Fruit fly (Drosophila melanogaster) whole organism: ENCODE results near the gene Eig71Ek.

Experiments
- CG8478 ChIP-seq: fragments of >200 bp; optimal IDR thresholded peaks from 2 replicates; lab custom pipeline; 2018; ENCODE audit warnings: inconsistent platforms
- Dll ChIP-seq: fragments of >200 bp; optimal IDR thresholded peaks from 2 replicates; lab custom pipeline; 2017
- EcR ChIP-seq, 2 experiments: fragments of >200 bp; optimal IDR thresholded peaks; 2 replicates each; lab custom pipeline; 2017; ENCODE audit warnings: missing biosample characterization in 2 of 2, missing genetic modification characterization in 2 of 2, missing genetic modification reagents in 2 of 2
- pan ChIP-seq: fragments of >200 bp; optimal IDR thresholded peaks from 2 replicates; lab custom pipeline; 2017
- psq ChIP-seq: fragments of >200 bp; optimal IDR thresholded peaks from 2 replicates; lab custom pipeline; 2017
- usp ChIP-seq: fragments of >200 bp; optimal IDR thresholded peaks from 2 replicates; lab custom pipeline; 2017; ENCODE audit warnings: missing biosample characterization, missing genetic modification characterization, mixed read lengths

Eig71Ek gene

dm6 chr3L:15652154-15652553, 8.9 kb upstream of the Eig71Ek start, which contains the start of the genes Eig71Ec and Eig71Ed:
Eig71Ec (minus strand) TSS chr3L:15652254.
Eig71Ed (plus strand) TSS chr3L:15652537.
- TF ChIP-seq EcR (GFP tag; optimal IDR thresholded peaks at IDR 0.05; lab: Kevin White, UChicago): no peak
- TF ChIP-seq Dll: no peak
- no peak for TF ChIP-seq psq (lab: Kevin White, UChicago)
- no peak for TF ChIP-seq pan (lab: Kevin White, UChicago)
- no peak for TF ChIP-seq usp
- no peak for TF ChIP-seq CG8478 (lab: Kevin White, UChicago)

- TF ChIP-seq psq (lab: Kevin White, UChicago) (no peak), pan (lab: Kevin White, UChicago) (no peak), EcR (GFP tag; optimal IDR thresholded peaks at IDR 0.05; lab: Kevin White, UChicago) (no peak), Dll (no peak), CG8478 (lab: Kevin White, UChicago) (no peak), usp (no peak)
Observed at dm6 chr3L:15655910-15656309, 5.1 kb upstream of the Eig71Ek start, which contains the start of gene Eig71Ee. Eig71Ee (minus strand) TSS chr3L:15656010.

DNA sequence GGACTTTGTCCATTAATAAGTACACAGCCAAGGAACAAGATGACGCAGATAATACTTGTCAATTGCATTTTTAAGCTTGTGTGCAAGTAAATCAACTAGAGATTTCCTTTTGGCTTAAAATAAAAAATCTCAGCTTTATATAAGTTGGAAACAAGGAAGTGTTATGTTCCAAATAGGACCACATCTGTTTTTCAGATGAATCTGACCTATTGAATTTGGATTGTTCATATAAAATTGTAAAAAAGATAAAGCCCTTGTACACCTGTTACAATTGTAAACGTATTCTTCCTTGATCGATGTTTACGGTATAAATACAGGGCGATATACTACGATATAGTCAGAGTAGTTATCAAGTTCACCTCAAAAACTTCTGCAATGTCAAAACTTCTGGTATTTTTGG, 3.8 kb upstream of the Eig71Ek start, which contains the start of the genes Eig71Ef and Eig71Eg:
Gene Eig71Ef, minus strand, starts transcription at position 101 of the 400 bp plus-strand sequence.
Gene Eig71Eg, plus strand, starts transcription at position 339 of the 400 bp plus-strand sequence.
- TF ChIP-seq psq (lab: Kevin White, UChicago): no peak
- TF ChIP-seq pan (lab: Kevin White, UChicago): no peak
- TF ChIP-seq usp: no peak
- no peak for TF ChIP-seq CG8478 (lab: Kevin White, UChicago)

DNA sequence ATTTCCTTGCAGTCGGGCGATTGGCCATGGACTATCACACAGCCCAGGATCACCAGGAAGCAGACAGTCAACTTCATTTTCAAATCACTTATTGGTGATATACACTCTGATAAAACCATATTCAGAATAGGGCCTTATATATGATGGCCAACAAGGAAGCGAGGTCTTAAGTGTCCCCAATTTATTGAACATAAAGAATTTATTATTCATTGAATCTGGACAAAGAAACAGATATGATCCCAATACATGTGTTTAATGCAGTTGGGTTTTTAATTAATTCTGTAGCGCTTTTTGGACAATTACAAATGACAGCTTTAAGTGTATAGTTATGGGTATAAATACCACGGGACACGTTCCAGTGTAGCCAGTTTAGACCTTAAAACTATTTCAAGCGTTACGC, 1.7 kb upstream of the Eig71Ek start, which contains the start of the genes Eig71Eh and Eig71Ei:
Gene Eig71Eh, minus strand, starts transcription at position 101 of the 400 bp plus-strand sequence.
Gene Eig71Ei, plus strand, starts transcription at position 367 of the 400 bp plus-strand sequence.
- TF ChIP-seq pan (lab: Kevin White, UChicago) (no peak), Dll (no peak), psq (lab: Kevin White, UChicago) (no peak), EcR (GFP tag; optimal IDR thresholded peaks at IDR 0.05; lab: Kevin White, UChicago) (no peak), usp (no peak), CG8478 (lab: Kevin White, UChicago) (no peak)

DNA sequence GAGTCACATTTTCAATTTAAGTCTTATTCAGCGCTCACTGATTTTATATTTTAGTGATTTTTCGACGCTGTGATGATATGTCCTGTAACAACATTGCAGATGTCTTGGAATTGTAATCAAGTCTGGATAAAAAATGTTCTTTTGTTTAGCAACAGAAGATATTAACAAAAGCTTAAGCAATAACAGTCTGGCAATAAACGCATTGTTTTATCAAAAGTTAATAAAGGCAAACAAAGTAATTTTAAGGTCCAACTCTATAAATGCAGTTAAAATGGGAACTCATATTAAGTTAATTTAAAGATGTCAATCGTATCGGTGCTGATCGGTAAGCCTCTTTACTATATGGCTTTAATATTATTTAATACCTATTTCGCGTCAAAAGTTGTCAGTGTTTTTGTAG, 519 bp downstream of the Eig71Ek start, which contains the start of gene CG43082:
Gene CG43082, plus strand, starts transcription at position 301 of the 400 bp plus-strand sequence.
- TF ChIP-seq EcR (GFP tag; optimal IDR thresholded peaks at IDR 0.05; lab: Kevin White, UChicago) (no peak), psq (lab: Kevin White, UChicago) (no peak), pan (lab: Kevin White, UChicago) (no peak), CG8478 (lab: Kevin White, UChicago) (no peak), usp (no peak), Dll (no peak)

DNA sequence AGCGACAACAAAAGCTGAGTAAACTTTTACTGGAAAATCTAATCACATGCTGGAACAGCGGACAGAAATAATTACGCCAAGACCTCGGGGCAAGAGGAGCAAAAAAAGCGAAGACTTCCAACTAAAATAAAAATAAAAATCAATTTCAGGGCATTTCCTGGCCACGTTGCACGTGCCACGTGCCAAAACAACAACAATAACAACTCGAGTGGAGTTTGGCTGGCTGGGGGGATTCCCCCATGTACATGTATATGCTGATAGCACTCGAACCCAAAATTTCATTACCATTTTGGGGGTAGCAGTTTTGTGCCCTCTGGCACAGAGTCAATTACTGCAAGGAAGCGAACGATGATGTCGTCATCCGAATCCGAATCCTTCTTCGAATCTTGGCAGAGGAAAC, 1.5 kb downstream of the Eig71Ek start:
- TF ChIP-seq pan (lab: Kevin White, UChicago) (no peak), CG8478 (lab: Kevin White, UChicago) (no peak), Dll (no peak), EcR (GFP tag; optimal IDR thresholded peaks at IDR 0.05; lab: Kevin White, UChicago) (no peak), usp (no peak)

DNA sequence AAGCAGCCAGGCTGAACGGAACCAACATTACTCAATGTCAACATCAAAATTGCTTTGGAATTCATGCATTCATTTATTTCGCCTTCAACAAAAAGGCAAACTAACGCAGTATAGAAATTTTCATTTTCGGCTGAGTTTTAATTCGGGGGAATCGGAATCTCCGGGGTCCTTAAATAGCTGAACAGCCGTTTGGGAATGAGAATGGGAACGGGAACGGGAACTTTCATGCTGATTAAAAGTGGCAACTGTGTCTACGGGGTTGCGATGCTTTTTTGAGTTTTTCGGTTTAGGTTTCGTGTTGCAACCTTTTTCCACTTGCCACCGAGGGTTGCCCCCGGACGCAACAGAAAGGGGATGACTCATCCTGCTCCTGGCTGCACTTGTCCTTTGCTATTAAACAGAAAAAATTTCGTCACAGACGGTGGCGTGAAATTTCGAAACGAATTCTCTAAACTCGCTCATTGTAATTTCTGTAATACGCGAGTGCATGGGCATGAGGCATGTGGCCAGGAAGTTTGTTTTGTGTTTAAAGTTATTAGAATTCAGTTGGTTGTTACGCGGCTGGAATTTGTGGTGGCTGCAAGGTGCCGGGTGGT, 3.2 kb downstream of the Eig71Ek start:
- TF ChIP-seq psq (lab: Kevin White, UChicago) (no peak), CG8478 (lab: Kevin White, UChicago) (no peak), EcR (GFP tag; optimal IDR thresholded peaks at IDR 0.05; lab: Kevin White, UChicago) (no peak), Dll (no peak), usp (no peak), pan (lab: Kevin White, UChicago) (no peak)

- TF ChIP-seq Dll: no peak
- TF ChIP-seq usp: no peak
- no peak for TF ChIP-seq EcR (GFP tag; optimal IDR thresholded peaks at IDR 0.05; lab: Kevin White, UChicago)
- no peak for TF ChIP-seq psq (lab: Kevin White, UChicago)
- no peak for TF ChIP-seq pan (lab: Kevin White, UChicago)
- no peak for TF ChIP-seq CG8478 (lab: Kevin White, UChicago)
Observed at dm6 chr3L:15665741-15666140, 4.7 kb downstream of the Eig71Ek start.

dm6 chr3L:15669939-15670338, 8.9 kb downstream of the Eig71Ek start:
- TF ChIP-seq CG8478 (lab: Kevin White, UChicago) (no peak), psq (lab: Kevin White, UChicago) (no peak), usp (no peak), Dll (no peak), EcR (GFP tag; optimal IDR thresholded peaks at IDR 0.05; lab: Kevin White, UChicago) (no peak), pan (lab: Kevin White, UChicago) (no peak)

DNA sequence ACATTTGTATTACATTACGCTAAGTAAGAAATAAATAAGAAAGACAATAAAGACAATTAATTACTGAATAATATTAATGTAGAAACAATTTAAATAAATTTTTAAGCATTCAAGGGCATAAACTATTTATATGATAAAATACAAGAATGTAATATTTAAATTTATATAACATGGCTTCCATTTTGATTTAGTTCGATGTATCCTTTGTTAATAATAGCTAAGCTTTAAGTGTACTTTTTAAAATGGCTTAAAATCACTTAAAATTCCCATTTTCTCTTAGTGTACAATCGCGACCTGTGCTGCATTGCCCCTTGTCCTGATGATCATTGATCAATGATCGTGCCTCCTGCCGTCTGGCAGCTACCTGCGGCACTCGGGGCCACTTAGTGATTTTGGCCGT, 9.4 kb downstream of the Eig71Ek start:
- TF ChIP-seq pan (lab: Kevin White, UChicago) (no peak), usp (no peak), CG8478 (lab: Kevin White, UChicago) (no peak), Dll (no peak), psq (lab: Kevin White, UChicago) (no peak), EcR (GFP tag; optimal IDR thresholded peaks at IDR 0.05; lab: Kevin White, UChicago) (no peak)

- no peak for TF ChIP-seq CG8478 (lab: Kevin White, UChicago)
- TF ChIP-seq Dll: no peak
- no peak for TF ChIP-seq psq (lab: Kevin White, UChicago)
- TF ChIP-seq pan (lab: Kevin White, UChicago): no peak
- no peak for TF ChIP-seq EcR (GFP tag; optimal IDR thresholded peaks at IDR 0.05; lab: Kevin White, UChicago)
- TF ChIP-seq usp: no peak
Observed at dm6 chr3L:15672800-15673199, 11.8 kb downstream of the Eig71Ek start.

dm6 chr3L:15675111-15675510, 14.1 kb downstream of the Eig71Ek start:
- TF ChIP-seq psq (lab: Kevin White, UChicago): no peak
- no peak for TF ChIP-seq usp
- no peak for TF ChIP-seq EcR (GFP tag; optimal IDR thresholded peaks at IDR 0.05; lab: Kevin White, UChicago)
- TF ChIP-seq CG8478 (lab: Kevin White, UChicago): no peak
- TF ChIP-seq pan (lab: Kevin White, UChicago): no peak
- no peak for TF ChIP-seq Dll
